Fruit fly (Drosophila melanogaster): ENCODE results near the gene REPTOR.

REPTOR gene

DNA sequence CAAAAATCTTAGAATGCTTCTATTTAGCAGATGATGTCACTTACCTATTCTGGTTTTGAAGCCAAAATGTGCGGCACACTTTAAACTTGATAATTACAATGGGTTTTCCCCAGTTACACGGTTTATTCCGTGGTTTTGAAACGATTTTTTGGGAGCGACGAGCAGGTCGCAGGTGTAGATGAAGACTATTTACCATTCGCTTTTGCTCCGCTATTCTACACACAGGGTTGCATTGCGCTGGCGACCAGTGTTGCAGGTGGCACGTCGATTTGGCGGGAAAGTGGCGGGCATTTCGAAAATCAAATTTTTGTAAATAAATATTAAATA lies at the start of gene REPTOR:
Gene REPTOR, minus strand, starts transcription at position 196 of the 327 bp plus-strand sequence.
- peak; percentile 72 for TF ChIP-seq psq (optimal IDR thresholded peaks at IDR 0.05)
- TF ChIP-seq Sin3A (optimal IDR thresholded peaks at IDR 0.05), result no peak
- no peak for TF ChIP-seq Myc (optimal IDR thresholded peaks at IDR 0.05)
- TF ChIP-seq h (optimal IDR thresholded peaks at IDR 0.05), result no peak

DNA sequence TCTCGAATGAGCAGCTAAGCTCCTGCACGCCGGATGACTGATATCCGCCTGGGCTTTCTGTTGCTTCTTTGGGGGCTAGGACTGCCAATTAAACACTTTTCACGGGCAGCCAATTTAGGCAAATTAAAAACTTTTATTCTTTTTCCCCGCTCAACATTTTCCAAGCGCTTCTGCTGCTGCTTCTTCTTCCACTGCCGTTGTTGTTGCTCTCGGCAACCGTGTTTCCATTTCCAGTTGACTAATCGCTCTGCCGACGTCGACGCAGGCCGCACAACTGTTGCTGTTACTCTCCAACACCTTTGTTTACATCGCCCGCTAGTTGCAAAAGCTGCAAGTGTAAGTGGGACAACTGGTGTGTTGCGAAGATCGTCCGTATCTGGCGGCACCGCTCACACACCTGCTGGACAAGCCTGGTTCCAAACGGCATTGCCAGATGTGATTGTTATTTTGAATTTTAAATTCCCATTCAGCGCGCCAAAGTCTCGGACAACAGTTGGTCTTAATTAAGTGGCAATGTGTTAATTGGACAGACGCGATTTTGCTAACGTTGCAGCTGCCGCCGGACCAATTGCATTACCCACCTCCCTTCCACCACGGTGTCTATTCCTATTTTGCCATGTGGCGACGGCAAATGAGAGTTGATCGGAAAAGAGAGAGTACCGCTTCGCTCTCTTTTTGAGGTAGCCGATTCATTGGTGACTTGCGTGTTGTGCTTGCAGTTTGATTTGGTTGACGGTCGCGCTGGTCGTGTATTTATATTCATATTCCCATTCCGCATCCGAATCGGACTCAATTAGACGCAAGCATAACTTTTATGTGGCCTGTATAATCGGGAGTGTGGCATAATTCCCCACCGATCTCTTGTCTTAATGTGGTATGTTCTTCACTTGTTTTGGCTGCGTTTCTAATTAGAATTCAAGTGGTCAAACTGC lies 47.5 kb upstream of the REPTOR start, which contains the start of gene Wsck:
Gene Wsck, minus strand, starts transcription at position 199 of the 932 bp plus-strand sequence.
- TF ChIP-seq Myc (optimal IDR thresholded peaks at IDR 0.05) (no peak), h (optimal IDR thresholded peaks at IDR 0.05) (no peak), ttk (optimal IDR thresholded peaks at IDR 0.05) (no peak), Sin3A (optimal IDR thresholded peaks at IDR 0.05) (no peak), insv (optimal IDR thresholded peaks at IDR 0.05) (no peak), psq (optimal IDR thresholded peaks at IDR 0.05) (no peak)

DNA sequence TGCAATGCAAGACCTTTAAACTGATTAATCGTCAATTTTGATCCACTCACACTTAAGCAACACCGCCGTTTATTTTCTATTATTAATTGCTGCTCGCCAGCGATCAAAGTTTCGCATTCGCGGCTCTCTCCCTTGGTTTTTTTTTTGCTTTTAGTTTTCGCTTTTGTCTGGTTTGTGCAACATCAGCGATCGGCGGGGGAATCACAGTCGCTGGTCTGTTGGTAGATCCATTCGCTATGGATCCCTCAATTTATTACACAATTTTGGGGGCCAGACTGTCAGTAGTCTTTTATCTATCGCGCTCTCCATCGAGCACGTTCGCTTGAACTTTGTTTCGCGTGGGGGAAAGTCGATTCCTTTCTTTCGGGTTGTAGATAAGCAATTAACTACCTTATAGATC lies 44.0 kb upstream of the REPTOR start:
- no peak for TF ChIP-seq ttk (optimal IDR thresholded peaks at IDR 0.05)
- no peak for TF ChIP-seq h (optimal IDR thresholded peaks at IDR 0.05)
- no peak for TF ChIP-seq Myc (optimal IDR thresholded peaks at IDR 0.05)
- no peak for TF ChIP-seq insv (optimal IDR thresholded peaks at IDR 0.05)
- no peak for TF ChIP-seq psq (optimal IDR thresholded peaks at IDR 0.05)
- no peak for TF ChIP-seq Sin3A (optimal IDR thresholded peaks at IDR 0.05)

DNA sequence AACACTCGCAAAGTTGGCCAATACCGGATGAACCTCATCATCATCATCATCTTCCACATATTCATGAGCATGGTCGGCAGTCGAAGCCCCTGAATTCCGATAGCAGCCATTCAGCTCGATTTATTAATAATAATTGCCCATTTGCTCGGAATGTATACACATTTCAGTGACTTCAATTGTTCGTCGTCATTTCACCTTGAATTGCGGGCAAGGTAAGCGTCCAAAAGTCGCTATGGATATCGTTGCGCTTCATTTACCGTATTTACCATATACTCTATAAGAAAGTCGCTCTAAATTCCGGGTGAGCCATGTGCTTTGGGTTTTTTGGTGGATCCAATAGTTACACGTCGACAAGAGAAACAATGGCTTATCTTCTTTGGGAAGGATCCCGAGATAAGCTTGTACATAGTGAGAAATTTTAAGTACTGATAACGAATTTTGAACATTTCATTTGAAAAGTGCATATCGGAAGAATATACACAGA lies 43.4 kb upstream of the REPTOR start:
- no peak for TF ChIP-seq h (optimal IDR thresholded peaks at IDR 0.05)
- no peak for TF ChIP-seq psq (optimal IDR thresholded peaks at IDR 0.05)
- no peak for TF ChIP-seq insv (optimal IDR thresholded peaks at IDR 0.05)
- no peak for TF ChIP-seq Myc (optimal IDR thresholded peaks at IDR 0.05)
- TF ChIP-seq Sin3A (optimal IDR thresholded peaks at IDR 0.05), result no peak
- TF ChIP-seq ttk (optimal IDR thresholded peaks at IDR 0.05), result no peak

DNA sequence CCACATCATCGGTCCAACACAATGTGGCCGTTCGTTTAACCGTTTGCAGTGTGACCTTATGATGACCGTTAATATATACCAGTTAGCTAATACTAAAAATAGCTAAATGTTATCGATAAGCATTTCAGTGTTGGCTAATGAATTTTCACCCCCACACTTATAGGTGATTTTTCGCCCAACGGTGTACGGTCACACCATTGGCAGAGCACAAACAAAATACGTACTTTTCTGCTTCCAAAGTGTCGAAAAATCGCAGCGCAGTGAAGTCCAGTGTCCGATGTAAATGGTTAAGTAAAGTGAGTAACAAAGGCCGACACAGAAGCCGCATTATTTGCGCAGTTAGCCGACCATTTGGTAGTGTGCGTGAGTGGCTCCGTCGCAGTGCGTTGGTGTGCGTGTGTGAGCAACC lies 42.9 kb upstream of the REPTOR start, which contains the start of the genes Syx18 and atl:
Gene Syx18, minus strand, starts transcription at position 46 of the 409 bp plus-strand sequence.
Gene atl, plus strand, starts transcription at position 155 of the 409 bp plus-strand sequence.
- TF ChIP-seq ttk (optimal IDR thresholded peaks at IDR 0.05) (no peak), Sin3A (optimal IDR thresholded peaks at IDR 0.05) (no peak), Myc (optimal IDR thresholded peaks at IDR 0.05) (no peak), psq (optimal IDR thresholded peaks at IDR 0.05) (no peak), h (optimal IDR thresholded peaks at IDR 0.05) (no peak), insv (optimal IDR thresholded peaks at IDR 0.05) (no peak)

DNA sequence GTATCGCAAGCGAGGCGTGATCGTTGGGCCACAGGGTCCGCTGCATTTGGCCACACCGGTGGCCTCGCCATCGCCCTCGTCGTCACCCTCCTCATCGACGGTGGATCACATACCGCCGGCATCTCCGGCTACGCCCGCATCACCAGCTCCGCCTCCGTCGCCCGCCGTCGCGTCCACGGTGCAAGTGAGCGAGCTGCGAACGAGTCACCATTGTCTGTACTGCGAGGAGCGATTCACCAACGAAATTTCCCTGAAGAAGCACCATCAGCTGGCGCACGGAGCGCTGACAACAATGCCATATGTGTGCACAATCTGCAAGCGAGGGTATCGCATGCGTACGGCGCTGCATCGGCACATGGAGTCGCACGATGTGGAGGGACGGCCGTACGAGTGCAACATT lies 37.9 kb upstream of the REPTOR start:
- TF ChIP-seq Sin3A (optimal IDR thresholded peaks at IDR 0.05) (no peak), h (optimal IDR thresholded peaks at IDR 0.05) (no peak), insv (optimal IDR thresholded peaks at IDR 0.05) (no peak), Myc (optimal IDR thresholded peaks at IDR 0.05) (no peak), ttk (optimal IDR thresholded peaks at IDR 0.05) (no peak), psq (optimal IDR thresholded peaks at IDR 0.05) (no peak)

DNA sequence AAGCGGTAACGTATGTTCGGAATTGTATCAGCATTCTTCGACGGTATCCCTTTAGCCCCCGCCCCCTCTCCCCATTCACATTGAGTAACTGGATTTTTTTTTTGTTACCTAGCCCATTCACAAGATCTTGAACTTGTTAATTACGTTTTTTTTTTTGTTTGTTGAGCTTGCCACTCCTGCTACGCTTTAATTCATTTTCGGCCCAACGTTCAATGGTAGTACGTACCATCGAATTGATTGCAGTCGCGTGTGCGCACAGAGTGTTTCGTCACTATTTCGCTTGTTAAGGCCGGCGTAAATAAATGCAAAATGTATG lies 32.0 kb upstream of the REPTOR start:
- no peak for TF ChIP-seq h (optimal IDR thresholded peaks at IDR 0.05)
- no peak for TF ChIP-seq ttk (optimal IDR thresholded peaks at IDR 0.05)
- TF ChIP-seq psq (optimal IDR thresholded peaks at IDR 0.05), result no peak
- TF ChIP-seq Myc (optimal IDR thresholded peaks at IDR 0.05), result no peak
- no peak for TF ChIP-seq insv (optimal IDR thresholded peaks at IDR 0.05)
- no peak for TF ChIP-seq Sin3A (optimal IDR thresholded peaks at IDR 0.05)

DNA sequence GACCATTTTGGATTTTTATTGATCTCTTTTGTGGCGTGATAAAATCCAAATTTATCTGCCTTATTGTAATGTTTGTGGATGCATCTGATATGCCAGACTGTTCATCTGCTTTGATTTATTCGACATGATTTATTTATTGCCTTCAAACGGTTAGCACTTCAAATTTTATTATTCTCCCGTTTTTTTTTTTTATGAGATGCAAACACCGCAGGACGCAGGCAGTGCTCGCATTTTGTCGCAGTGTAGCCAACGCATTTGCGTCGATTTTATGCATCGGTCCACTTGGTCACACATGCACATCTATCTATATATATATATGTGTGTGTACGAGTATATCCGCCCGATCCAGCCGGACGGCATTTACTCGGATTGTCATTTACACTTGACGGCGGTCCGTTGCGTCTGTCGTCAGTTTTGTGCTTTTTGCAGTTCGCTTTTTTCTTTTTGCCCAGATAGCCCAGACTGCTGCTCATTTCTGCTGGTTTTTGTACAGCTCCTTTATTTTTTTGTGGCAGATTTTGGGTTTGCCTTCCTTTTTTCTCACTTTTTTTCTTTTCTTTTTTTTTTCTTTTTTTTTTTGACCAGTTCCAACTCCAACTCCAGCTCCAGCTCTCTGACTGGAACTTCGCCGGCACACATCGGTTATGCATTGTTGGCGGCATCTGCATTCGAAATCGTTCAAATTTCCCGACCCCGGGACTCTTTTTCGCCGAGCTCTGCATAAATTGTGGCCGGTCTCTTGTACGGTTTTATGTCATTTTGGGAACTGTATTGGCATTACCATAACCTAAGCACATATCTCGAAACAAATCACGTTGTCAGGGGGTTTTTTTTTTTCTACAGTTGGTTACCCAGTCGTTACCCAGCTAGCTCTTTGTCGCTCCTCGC lies 31.4 kb upstream of the REPTOR start:
- TF ChIP-seq h (optimal IDR thresholded peaks at IDR 0.05) (no peak), Sin3A (optimal IDR thresholded peaks at IDR 0.05) (no peak), insv (optimal IDR thresholded peaks at IDR 0.05) (no peak), ttk (optimal IDR thresholded peaks at IDR 0.05) (no peak), psq (optimal IDR thresholded peaks at IDR 0.05) (no peak)

DNA sequence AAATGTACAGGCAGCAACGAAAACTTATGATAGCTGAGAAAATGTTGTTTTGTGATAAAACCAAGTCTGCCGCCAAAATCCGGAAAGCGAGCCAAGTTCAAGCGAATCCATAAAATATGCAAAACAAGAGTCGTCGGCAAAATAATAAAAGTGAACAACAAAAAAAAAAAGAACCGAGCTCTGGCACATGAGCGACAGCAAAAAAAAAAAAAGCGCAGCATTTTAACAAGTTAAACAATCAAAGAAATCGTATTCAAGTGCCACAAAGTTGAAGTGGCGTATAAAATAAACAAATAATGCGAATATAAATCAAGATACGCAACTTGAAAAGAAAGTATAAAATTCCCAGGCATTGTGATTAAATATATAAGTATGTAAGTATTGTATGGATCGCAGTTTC lies 25.7 kb upstream of the REPTOR start:
- TF ChIP-seq ttk (optimal IDR thresholded peaks at IDR 0.05) (no peak), insv (optimal IDR thresholded peaks at IDR 0.05) (no peak), Myc (optimal IDR thresholded peaks at IDR 0.05) (no peak), h (optimal IDR thresholded peaks at IDR 0.05) (no peak), Sin3A (optimal IDR thresholded peaks at IDR 0.05) (no peak), psq (optimal IDR thresholded peaks at IDR 0.05) (no peak)

DNA sequence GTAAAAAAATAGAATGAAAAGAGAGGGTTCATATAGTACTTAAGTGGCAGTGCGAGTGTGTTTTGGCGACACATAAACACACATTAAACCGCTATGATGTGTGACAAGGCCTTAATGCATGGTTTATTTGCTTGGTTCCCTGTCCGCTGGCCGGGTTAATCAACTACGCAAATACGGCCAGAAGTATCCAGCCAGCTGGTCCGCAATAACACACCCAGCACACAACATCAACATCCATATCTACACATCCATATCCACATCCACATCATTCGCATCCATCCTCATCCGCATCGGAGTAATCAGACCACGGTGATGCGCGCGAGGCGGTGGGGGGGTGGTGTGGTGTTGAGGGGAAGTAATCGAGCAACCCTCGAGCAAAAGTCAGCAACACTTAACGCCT lies 24.2 kb upstream of the REPTOR start:
- no peak for TF ChIP-seq h (optimal IDR thresholded peaks at IDR 0.05)
- no peak for TF ChIP-seq psq (optimal IDR thresholded peaks at IDR 0.05)
- no peak for TF ChIP-seq Sin3A (optimal IDR thresholded peaks at IDR 0.05)

DNA sequence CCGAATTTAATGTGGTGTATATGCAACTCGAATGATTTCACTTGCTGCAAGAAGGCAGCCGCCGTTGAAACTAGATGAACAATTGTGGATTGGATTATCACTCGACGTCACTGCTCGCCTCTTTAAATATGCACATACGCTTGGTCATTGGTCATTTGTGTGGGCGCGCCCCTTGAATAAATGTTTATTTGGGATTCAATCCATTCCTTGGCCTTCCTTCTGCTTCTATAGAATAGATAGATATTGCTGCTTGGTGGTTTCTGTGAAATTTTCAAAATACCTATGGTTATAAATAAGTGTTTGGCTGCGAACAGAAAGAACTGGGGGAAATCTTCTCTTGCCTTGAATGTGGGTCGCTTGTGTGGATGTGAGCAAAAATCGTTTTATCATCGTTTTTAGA lies 21.5 kb upstream of the REPTOR start:
- TF ChIP-seq h (optimal IDR thresholded peaks at IDR 0.05), result no peak
- TF ChIP-seq Myc (optimal IDR thresholded peaks at IDR 0.05), result no peak
- TF ChIP-seq insv (optimal IDR thresholded peaks at IDR 0.05), result no peak
- no peak for TF ChIP-seq Sin3A (optimal IDR thresholded peaks at IDR 0.05)
- no peak for TF ChIP-seq psq (optimal IDR thresholded peaks at IDR 0.05)
- TF ChIP-seq ttk (optimal IDR thresholded peaks at IDR 0.05), result no peak

Measured in Kc167 (cell line).